Worm (Caenorhabditis elegans) whole organism, young adult: ENCODE data around the gene moma-1.

Experiments
- B0019.2 ChIP-seq: fragments of 200-800 bp; sonication (Bioruptor generic); conservative IDR thresholded peaks from 2 replicates; pipeline ENCODE4 v1.3.6; 2022; ENCODE audit warnings: missing genetic modification reagents, missing genetic modification characterization, missing compliant biosample characterization
- B0035.1 ChIP-seq: sonication (generic microtip); optimal IDR thresholded peaks from 2 replicates; lab custom pipeline; 2016; ENCODE audit warnings: missing genetic modification characterization, mild to moderate bottlenecking, missing compliant biosample characterization, missing genotype, missing genetic modification reagents
- B0336.3 ChIP-seq: fragments of 200-800 bp; sonication (Bioruptor generic); IDR thresholded peaks from 2 replicates; pipeline ENCODE4 v1.3.6; 2022; ENCODE audit warnings: missing genetic modification characterization, missing compliant biosample characterization
- F37B4.10 ChIP-seq: fragments of 200-800 bp; sonication (Bioruptor generic); IDR thresholded peaks from 2 replicates; pipeline ENCODE4 v1.3.6; 2022; ENCODE audit warnings: missing genetic modification characterization, missing compliant biosample characterization
- F39B2.1 ChIP-seq: fragments of 200-800 bp; sonication (Bioruptor generic); IDR thresholded peaks from 2 replicates; pipeline ENCODE4 v1.3.6; 2022; ENCODE audit warnings: missing genetic modification reagents, missing genetic modification characterization, missing compliant biosample characterization
- F52B5.7 ChIP-seq: sonication (generic microtip); optimal IDR thresholded peaks from 2 replicates; lab custom pipeline; 2016; ENCODE audit warnings: mild to moderate bottlenecking, missing genetic modification characterization, missing compliant biosample characterization
- Y53F4B.3 ChIP-seq: fragments of 200-800 bp; sonication (Bioruptor generic); IDR thresholded peaks from 2 replicates; pipeline ENCODE4 v1.3.6; 2022; ENCODE audit warnings: missing genetic modification reagents, missing genetic modification characterization, missing compliant biosample characterization
- Y53G8AR.9 ChIP-seq: fragments of 200-800 bp; sonication (Bioruptor generic); conservative IDR thresholded peaks from 2 replicates; pipeline ENCODE4 v1.3.6; 2022; ENCODE audit warnings: missing genetic modification reagents, missing genetic modification characterization, missing compliant biosample characterization
- ZK185.1 ChIP-seq: sonication (generic microtip); optimal IDR thresholded peaks from 2 replicates; lab custom pipeline; 2016; ENCODE audit warnings: mild to moderate bottlenecking, missing genetic modification characterization, missing compliant biosample characterization; ENCODE audit not compliant: poor library complexity, severe bottlenecking
- atf-7 ChIP-seq: sonication (generic microtip); optimal IDR thresholded peaks from 2 replicates; lab custom pipeline; 2017; ENCODE audit warnings: mild to moderate bottlenecking, missing genetic modification characterization, missing compliant biosample characterization
- attf-6 ChIP-seq: fragments of 200-800 bp; sonication (Bioruptor generic); IDR thresholded peaks from 2 replicates; pipeline ENCODE4 v1.3.6; 2022; ENCODE audit warnings: missing genetic modification reagents, missing genetic modification characterization, missing compliant biosample characterization
- ceh-27 ChIP-seq: fragments of 200-800 bp; sonication (Bioruptor generic); optimal IDR thresholded peaks from 2 replicates; lab custom pipeline; 2018; ENCODE audit warnings: mild to moderate bottlenecking, missing genetic modification characterization, moderate library complexity, missing compliant biosample characterization
- dpff-1 ChIP-seq: sonication (generic microtip); optimal IDR thresholded peaks from 2 replicates; lab custom pipeline; 2017; ENCODE audit warnings: mild to moderate bottlenecking, missing genetic modification characterization, missing compliant biosample characterization
- efl-1 ChIP-seq: fragments of 150-350 bp; optimal IDR thresholded peaks from 2 replicates; lab custom pipeline; 2014; ENCODE audit warnings: missing biosample characterization, missing genetic modification reagents, missing genetic modification characterization
- ekl-4 ChIP-seq: fragments of 200-800 bp; sonication (Bioruptor generic); IDR thresholded peaks from 2 replicates; pipeline ENCODE4 v1.3.6; 2022; ENCODE audit warnings: missing genetic modification reagents, missing genetic modification characterization, missing compliant biosample characterization
- hmg-1.2 ChIP-seq: fragments of 200-800 bp; sonication (Bioruptor generic); IDR thresholded peaks from 2 replicates; pipeline ENCODE4 v1.3.6; 2022; ENCODE audit warnings: missing genetic modification reagents, missing genetic modification characterization, missing compliant biosample characterization
- hmg-20 ChIP-seq: fragments of 200-800 bp; sonication (Bioruptor generic); IDR thresholded peaks from 2 replicates; pipeline ENCODE4 v1.3.6; 2022; ENCODE audit warnings: missing genetic modification reagents, missing genetic modification characterization, missing compliant biosample characterization
- hrde-1 ChIP-seq: sonication (generic microtip); optimal IDR thresholded peaks from 2 replicates; lab custom pipeline; 2016; ENCODE audit warnings: missing genetic modification characterization, mild to moderate bottlenecking, missing compliant biosample characterization, moderate library complexity, missing genotype, missing genetic modification reagents, borderline replicate concordance
- hsf-1 ChIP-seq: fragments of 200-800 bp; sonication (Bioruptor generic); IDR thresholded peaks from 2 replicates; pipeline ENCODE4 v1.3.6; 2022; ENCODE audit warnings: missing genetic modification reagents, missing genetic modification characterization, missing compliant biosample characterization
- let-607 ChIP-seq, 2 experiments: fragments of 200-800 bp in 1 of 2; sonication (Bioruptor generic) in 1 of 2; sonication (generic microtip) in 1 of 2; optimal IDR thresholded peaks; 2 replicates each; lab custom pipeline; 2016 to 2018; ENCODE audit warnings: mild to moderate bottlenecking in 2 of 2, missing compliant biosample characterization in 2 of 2, missing genetic modification characterization in 2 of 2, moderate library complexity in 2 of 2, missing genotype in 1 of 2
- lin-35 ChIP-seq, 3 experiments: fragments of 150-350 bp in 2 of 3; sonication (generic microtip) in 1 of 3; optimal IDR thresholded peaks; 2 replicates each; lab custom pipeline; 2014 to 2018; ENCODE audit warnings: missing biosample characterization in 3 of 3, missing genetic modification characterization in 3 of 3, missing genetic modification reagents in 3 of 3
- lir-1 ChIP-seq: fragments of 200-800 bp; sonication (Bioruptor generic); conservative IDR thresholded peaks from 2 replicates; pipeline ENCODE4 v1.3.6; 2022; ENCODE audit warnings: missing genetic modification reagents, missing genetic modification characterization, missing compliant biosample characterization
- mel-28 ChIP-seq: sonication (generic microtip); optimal IDR thresholded peaks from 2 replicates; lab custom pipeline; 2016; ENCODE audit warnings: borderline replicate concordance, mild to moderate bottlenecking, missing genetic modification characterization, missing compliant biosample characterization
- mes-4 ChIP-seq: sonication (generic microtip); optimal IDR thresholded peaks from 2 replicates; lab custom pipeline; 2016; ENCODE audit warnings: missing genotype, missing genetic modification characterization, missing compliant biosample characterization
- nfya-1 ChIP-seq: sonication (generic microtip); optimal IDR thresholded peaks from 2 replicates; lab custom pipeline; 2017; ENCODE audit warnings: antibody characterized with exemption, missing compliant biosample characterization, missing genetic modification characterization, borderline replicate concordance; ENCODE audit not compliant: insufficient read depth
- nfyb-1 ChIP-seq: fragments of 200-800 bp; sonication (Bioruptor generic); IDR thresholded peaks from 2 replicates; pipeline ENCODE4 v1.3.6; 2022; ENCODE audit warnings: missing genetic modification reagents, missing genetic modification characterization, missing compliant biosample characterization
- nhr-120 ChIP-seq: fragments of 200-800 bp; sonication (Bioruptor generic); IDR thresholded peaks from 2 replicates; pipeline ENCODE4 v1.3.6; 2022; ENCODE audit warnings: missing genetic modification characterization, missing compliant biosample characterization
- nhr-80 ChIP-seq: sonication (generic microtip); optimal IDR thresholded peaks from 2 replicates; lab custom pipeline; 2016; ENCODE audit warnings: missing genetic modification characterization, missing compliant biosample characterization
- nhr-90 ChIP-seq: sonication (generic microtip); optimal IDR thresholded peaks from 2 replicates; lab custom pipeline; 2016; ENCODE audit warnings: missing genotype, mild to moderate bottlenecking, missing genetic modification characterization, missing compliant biosample characterization
- pbrm-1 ChIP-seq: fragments of 200-800 bp; sonication (Bioruptor generic); IDR thresholded peaks from 2 replicates; pipeline ENCODE4 v1.3.6; 2022; ENCODE audit warnings: missing genetic modification reagents, missing genetic modification characterization, missing compliant biosample characterization
- rcor-1 ChIP-seq: fragments of 200-800 bp; sonication (Bioruptor generic); IDR thresholded peaks from 2 replicates; pipeline ENCODE4 v1.3.6; 2022; ENCODE audit warnings: missing genetic modification reagents, missing genetic modification characterization, missing compliant biosample characterization
- rec-8 ChIP-seq, 2 experiments: sonication (generic microtip); optimal IDR thresholded peaks; 2 replicates each; lab custom pipeline; 2016; ENCODE audit warnings: mild to moderate bottlenecking in 2 of 2, missing genetic modification characterization in 2 of 2, missing genetic modification reagents in 2 of 2, missing genotype in 2 of 2, missing biosample characterization in 1 of 2, missing compliant biosample characterization in 1 of 2, moderate library complexity in 1 of 2
- repo-1 ChIP-seq: sonication (generic microtip); optimal IDR thresholded peaks from 2 replicates; lab custom pipeline; 2017; ENCODE audit warnings: mild to moderate bottlenecking, missing genetic modification characterization, missing compliant biosample characterization
- rpc-1 ChIP-seq, 2 experiments: fragments of 150-350 bp in 1 of 2; sonication (generic microtip) in 1 of 2; optimal IDR thresholded peaks; 2 replicates each; lab custom pipeline; 2014 to 2018; ENCODE audit warnings: missing biosample characterization in 1 of 2, missing genetic modification characterization in 1 of 2, missing genetic modification reagents in 1 of 2, missing genotype in 1 of 2
- sea-2 ChIP-seq: fragments of 200-800 bp; sonication (Bioruptor generic); IDR thresholded peaks from 2 replicates; pipeline ENCODE4 v1.3.6; 2022; ENCODE audit warnings: missing genetic modification characterization, missing compliant biosample characterization
- snpc-3.4 ChIP-seq: sonication (generic microtip); optimal IDR thresholded peaks from 2 replicates; lab custom pipeline; 2017; ENCODE audit warnings: missing genetic modification characterization, mild to moderate bottlenecking, missing compliant biosample characterization, antibody characterized with exemption, moderate library complexity, missing genotype, missing genetic modification reagents
- snpc-4 ChIP-seq, 5 experiments: fragments of 150-350 bp in 1 of 5; sonication (generic microtip) in 4 of 5; optimal IDR thresholded peaks; 2 replicates each; lab custom pipeline; 2014 to 2018; ENCODE audit warnings: missing genetic modification characterization in 5 of 5, missing biosample characterization in 3 of 5, antibody characterized with exemption in 2 of 5, mild to moderate bottlenecking in 2 of 5, missing compliant biosample characterization in 2 of 5, missing genotype in 2 of 5, moderate library complexity in 2 of 5, missing genetic modification reagents in 1 of 5
- unc-130 ChIP-seq: sonication (generic microtip); optimal IDR thresholded peaks from 2 replicates; lab custom pipeline; 2016; ENCODE audit warnings: missing genetic modification reagents, missing genetic modification characterization, missing compliant biosample characterization
- unc-62 ChIP-seq: fragments of 150-350 bp; optimal IDR thresholded peaks from 2 replicates; lab custom pipeline; 2014; ENCODE audit warnings: missing biosample characterization, missing genetic modification reagents, missing genetic modification characterization
- zim-3 ChIP-seq: sonication (generic microtip); optimal IDR thresholded peaks from 2 replicates; lab custom pipeline; 2017; ENCODE audit warnings: mild to moderate bottlenecking, missing genetic modification characterization, moderate library complexity, missing compliant biosample characterization
- ztf-22 ChIP-seq: fragments of 200-800 bp; sonication (Bioruptor generic); optimal IDR thresholded peaks from 2 replicates; lab custom pipeline; 2018; ENCODE audit warnings: mild to moderate bottlenecking, missing genetic modification characterization, moderate library complexity, missing compliant biosample characterization
- ztf-25 ChIP-seq: fragments of 200-800 bp; sonication (Bioruptor generic); IDR thresholded peaks from 2 replicates; pipeline ENCODE4 v1.3.6; 2022; ENCODE audit warnings: missing genetic modification reagents, missing genetic modification characterization, missing compliant biosample characterization
- ztf-6 ChIP-seq: fragments of 200-800 bp; sonication (Bioruptor generic); IDR thresholded peaks from 2 replicates; pipeline ENCODE4 v1.3.6; 2022; ENCODE audit warnings: missing genetic modification reagents, missing genetic modification characterization, missing compliant biosample characterization

The moma-1 gene

DNA sequence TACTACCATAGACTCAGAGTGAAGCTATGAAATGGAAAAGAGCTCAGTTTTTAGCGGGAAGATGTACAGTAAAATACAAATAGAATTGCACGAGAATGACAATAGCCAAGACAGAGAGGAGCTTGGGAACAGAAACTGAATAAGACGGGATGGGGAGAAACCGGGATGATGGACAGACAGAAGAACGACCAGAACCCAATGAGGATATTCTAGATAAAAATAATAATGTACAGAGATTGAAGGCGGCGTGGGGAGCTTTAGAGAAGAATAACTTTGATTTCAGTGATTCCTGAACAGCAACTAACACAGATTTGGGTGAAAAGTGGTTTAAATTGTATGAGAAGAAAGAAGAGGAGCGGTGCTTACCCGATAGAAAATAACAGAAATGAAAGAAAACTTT, 29.3 kb upstream of the moma-1 start (continued):
- TF ChIP-seq nhr-120: no peak
- TF ChIP-seq repo-1 (tag; lab: Kevin White, UChicago): no peak
- TF ChIP-seq sea-2 (GFP tag; lab: Robert Waterston, UW): no peak
- 0 out of 2 replicates have a peak, but pooled peaks have one; percentile 14 for TF ChIP-seq Y53F4B.3 (GFP tag; lab: Robert Waterston, UW)
- TF ChIP-seq snpc-4 (GFP tag; optimal IDR thresholded peaks at IDR 0.05; lab: Kevin White, UChicago): no peak
- TF ChIP-seq snpc-4 (tag; optimal IDR thresholded peaks at IDR 0.05; lab: Kevin White, UChicago): no peak
- TF ChIP-seq F52B5.7 (tag; lab: Kevin White, UChicago): no peak
- no peak for TF ChIP-seq lir-1
- TF ChIP-seq lin-35 (GFP tag; optimal IDR thresholded peaks at IDR 0.05; lab: Kevin White, UChicago): no peak
- no peak for TF ChIP-seq zim-3 (tag; lab: Kevin White, UChicago)
- TF ChIP-seq B0035.1: no peak
- no peak for TF ChIP-seq hmg-20 (GFP tag; lab: Robert Waterston, UW)
- TF ChIP-seq rcor-1 (GFP tag; lab: Robert Waterston, UW): no peak; the same call in 1 of the 2 replicates
- 0 out of 2 replicates have a peak, but pooled peaks have one; percentile 43 for TF ChIP-seq Y53G8AR.9 (GFP tag; lab: Robert Waterston, UW)
- peak; percentile 29; the same call in 1 of the 2 replicates for TF ChIP-seq pbrm-1 (GFP tag; lab: Robert Waterston, UW)
- TF ChIP-seq F39B2.1 (GFP tag; lab: Robert Waterston, UW): no peak
- TF ChIP-seq mes-4 (tag; lab: Kevin White, UChicago): no peak
- TF ChIP-seq unc-130 (GFP tag; lab: Kevin White, UChicago): no peak
- peak; percentile 25 for TF ChIP-seq hrde-1 (tag; lab: Kevin White, UChicago)
- TF ChIP-seq B0336.3: peak; percentile 70
- no peak for TF ChIP-seq nfyb-1 (GFP tag; lab: Robert Waterston, UW)
- TF ChIP-seq rec-8 (tag; optimal IDR thresholded peaks at IDR 0.05; lab: Kevin White, UChicago): no peak
- TF ChIP-seq, all 124 proteins: peak for 23

- TF ChIP-seq atf-7 (tag; lab: Kevin White, UChicago) (no peak), ekl-4 (GFP tag; lab: Robert Waterston, UW) (peak; percentile 46; the same call in 1 of the 2 replicates), nhr-80 (tag; lab: Kevin White, UChicago) (no peak), ztf-6 (GFP tag; lab: Robert Waterston, UW) (no peak), rec-8 (tag; optimal IDR thresholded peaks at IDR 0.05; lab: Kevin White, UChicago) (no peak), nfya-1 (tag; lab: Kevin White, UChicago) (no peak), nfyb-1 (GFP tag; lab: Robert Waterston, UW) (peak; percentile 54; the same call in 1 of the 2 replicates), hmg-1.2 (GFP tag; lab: Robert Waterston, UW) (no peak), attf-6 (GFP tag; lab: Robert Waterston, UW) (0 out of 2 replicates have a peak, but pooled peaks have one; percentile 49), unc-130 (GFP tag; lab: Kevin White, UChicago) (no peak), rpc-1 (optimal IDR thresholded peaks at IDR 0.05; lab: Kevin White, UChicago) (no peak), rpc-1 (tag; optimal IDR thresholded peaks at IDR 0.05; lab: Kevin White, UChicago) (no peak), hsf-1 (GFP tag; lab: Robert Waterston, UW) (0 out of 2 replicates have a peak, but pooled peaks have one; percentile 13), B0019.2 (GFP tag; lab: Robert Waterston, UW) (no peak)
These were observed 28.6 kb upstream of the moma-1 start for ce11 chrIII:880840-881239.

DNA sequence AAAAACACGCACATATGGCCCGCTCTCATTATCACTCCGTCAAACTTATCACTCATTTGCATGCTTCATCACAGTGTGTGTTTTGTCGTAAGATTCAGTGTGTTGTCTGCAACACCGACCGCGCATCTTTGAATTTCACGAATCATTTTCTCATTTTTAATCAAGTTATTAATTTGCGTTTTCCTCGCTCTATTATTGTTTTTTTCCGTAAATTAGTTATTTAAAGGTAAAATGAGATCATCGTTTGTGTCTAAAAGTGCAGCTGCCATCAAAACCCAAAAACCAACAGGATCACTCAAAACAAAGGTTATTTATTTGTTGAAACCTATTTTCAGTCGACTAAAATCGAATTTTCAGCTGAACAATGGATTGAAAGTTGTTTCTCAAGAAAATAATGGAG, 27.4 kb upstream of the moma-1 start, which contains the start of the genes T24C4.5 and ucr-2.3:
TSS of gene T24C4.5 (minus strand) at position 101 of the 400 bp plus-strand sequence.
TSS of gene ucr-2.3 (plus strand) at position 227 of the 400 bp plus-strand sequence.
- no peak for TF ChIP-seq mel-28 (tag; lab: Kevin White, UChicago)
- no peak for TF ChIP-seq attf-6 (GFP tag; lab: Robert Waterston, UW)
- no peak for TF ChIP-seq F39B2.1 (GFP tag; lab: Robert Waterston, UW)
- no peak for TF ChIP-seq ztf-22 (GFP tag; lab: Kevin White, UChicago)
- TF ChIP-seq dpff-1 (tag; lab: Kevin White, UChicago): no peak
- TF ChIP-seq ceh-27: no peak
- no peak for TF ChIP-seq snpc-3.4 (tag; lab: Kevin White, UChicago)
- TF ChIP-seq nhr-90: no peak
- no peak for TF ChIP-seq ztf-25 (GFP tag; lab: Robert Waterston, UW)
- TF ChIP-seq unc-130 (GFP tag; lab: Kevin White, UChicago): no peak
- TF ChIP-seq F37B4.10 (GFP tag; lab: Robert Waterston, UW): no peak
- no peak for TF ChIP-seq unc-62 (GFP tag; lab: Kevin White, UChicago)
- no peak for TF ChIP-seq let-607 (tag; optimal IDR thresholded peaks at IDR 0.05; lab: Kevin White, UChicago)
- TF ChIP-seq snpc-4 (GFP tag; optimal IDR thresholded peaks at IDR 0.05; lab: Kevin White, UChicago): no peak
- no peak for TF ChIP-seq snpc-4 (tag; optimal IDR thresholded peaks at IDR 0.05; lab: Kevin White, UChicago)
- no peak for TF ChIP-seq ZK185.1 (tag; lab: Kevin White, UChicago)
- TF ChIP-seq efl-1 (GFP tag; lab: Kevin White, UChicago): no peak
